Worm (Caenorhabditis elegans): Measurements from ENCODE around the gene rpl-23.

Gene rpl-23

DNA sequence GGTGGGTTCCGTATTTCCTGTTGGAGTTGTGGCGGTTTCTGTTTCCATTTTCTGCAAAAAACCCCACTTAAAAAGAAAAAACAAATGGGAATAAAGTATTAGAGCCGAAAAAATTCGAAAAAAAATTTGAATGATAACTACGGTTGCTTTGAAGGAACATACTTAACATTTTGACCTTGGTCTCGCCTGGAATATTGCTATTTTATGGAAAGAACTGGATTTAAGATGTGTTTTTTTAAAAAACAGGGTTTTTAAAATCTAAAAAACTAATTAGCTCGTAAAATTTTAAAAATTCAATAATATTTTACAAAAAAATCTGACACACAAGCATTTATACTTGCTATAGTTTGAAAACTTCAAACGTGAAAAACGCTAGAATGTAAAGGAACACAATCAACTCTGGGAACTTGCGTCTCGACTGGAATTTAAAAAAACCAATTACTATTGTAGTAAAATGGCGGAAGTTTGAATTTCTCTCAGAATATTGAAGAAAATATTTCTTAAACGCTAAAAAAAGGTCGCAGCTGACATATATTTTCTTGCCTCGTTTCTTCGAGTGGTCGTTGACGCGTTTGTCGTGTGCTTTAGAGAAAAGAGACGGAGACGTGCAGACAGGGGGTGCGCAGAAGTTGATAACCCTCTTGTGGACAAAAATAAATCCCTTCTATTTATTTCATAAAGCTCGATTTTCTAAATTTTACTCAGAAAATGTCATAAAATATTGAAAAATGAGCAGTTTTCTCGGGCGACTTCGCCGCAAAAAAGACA lies 7.8 kb downstream of the rpl-23 start, which contains the start of the genes lgg-3 and rgs-5:
TSS of gene lgg-3 (minus strand) at position 51 of the 768 bp plus-strand sequence.
TSS of gene rgs-5 (plus strand) at position 593 of the 768 bp plus-strand sequence.
- TF ChIP-seq hmg-11 (tag; optimal IDR thresholded peaks at IDR 0.05), result peak; percentile 27
- peak; percentile 12 for TF ChIP-seq nhr-23 (tag; optimal IDR thresholded peaks at IDR 0.05)
- peak; percentile 30 for TF ChIP-seq lin-39 (tag; optimal IDR thresholded peaks at IDR 0.05)
- TF ChIP-seq elt-2 (tag; optimal IDR thresholded peaks at IDR 0.05), result peak; percentile 5
- TF ChIP-seq aly-2 (tag; optimal IDR thresholded peaks at IDR 0.05), result no peak
- peak; percentile 60 for TF ChIP-seq pha-4 (tag; optimal IDR thresholded peaks at IDR 0.05)
- peak; percentile 21 for TF ChIP-seq egl-5 (tag; optimal IDR thresholded peaks at IDR 0.05)
- peak; percentile 79 for TF ChIP-seq snpc-4 (tag; optimal IDR thresholded peaks at IDR 0.05)
- no peak for TF ChIP-seq egl-27 (tag; optimal IDR thresholded peaks at IDR 0.05)
- TF ChIP-seq lin-15B (tag; optimal IDR thresholded peaks at IDR 0.05), result peak; percentile 46
- TF ChIP-seq elt-3 (tag; optimal IDR thresholded peaks at IDR 0.05), result no peak
- TF ChIP-seq nfya-1 (tag; optimal IDR thresholded peaks at IDR 0.05; ENCODE audit: insufficient read depth), result peak; percentile 53

ce11 chrIII:5697266-5697665 lies 8.7 kb downstream of the rpl-23 start, which contains the start of gene B0336.7:
Gene B0336.7, minus strand, starts transcription at chrIII:5697366.
- no peak for TF ChIP-seq elt-3 (tag; optimal IDR thresholded peaks at IDR 0.05)
- TF ChIP-seq sea-2 (GFP tag; optimal IDR thresholded peaks at IDR 0.05), result no peak

DNA sequence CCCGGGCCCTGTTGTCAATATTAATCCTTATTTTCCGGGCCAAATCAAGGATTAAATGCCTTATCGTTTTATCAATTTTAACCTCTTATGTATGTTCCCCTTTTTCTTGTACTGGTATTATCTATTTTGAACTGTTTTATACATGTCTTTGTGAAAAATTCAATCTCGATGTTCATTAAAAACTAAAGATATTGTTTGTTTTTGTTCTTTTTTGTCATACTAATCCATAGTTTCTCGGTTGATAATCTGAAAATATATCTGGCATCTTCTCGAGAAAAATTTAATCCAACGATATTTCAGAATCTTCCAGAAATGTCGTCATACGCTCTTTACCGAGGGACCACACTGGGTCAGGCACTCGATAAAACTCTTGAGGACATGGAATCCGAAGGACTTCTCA lies 12.2 kb downstream of the rpl-23 start, which contains the start of gene B0336.13:
TSS of gene B0336.13 (plus strand) at position 301 of the 400 bp plus-strand sequence.
- no peak for TF ChIP-seq ztf-4 (tag; optimal IDR thresholded peaks at IDR 0.05)
- no peak for TF ChIP-seq R02D3.7 (tag; optimal IDR thresholded peaks at IDR 0.05)
- no peak for TF ChIP-seq fkh-2 (tag; optimal IDR thresholded peaks at IDR 0.05)
- no peak for TF ChIP-seq daf-12 (tag; optimal IDR thresholded peaks at IDR 0.05)
- TF ChIP-seq nhr-237 (tag; optimal IDR thresholded peaks at IDR 0.05), result no peak
- TF ChIP-seq ceh-9 (tag; optimal IDR thresholded peaks at IDR 0.05), result no peak
- TF ChIP-seq nhr-23 (tag; optimal IDR thresholded peaks at IDR 0.05), result no peak
- TF ChIP-seq sea-2 (GFP tag; optimal IDR thresholded peaks at IDR 0.05), result no peak
- TF ChIP-seq ZK546.5 (tag; optimal IDR thresholded peaks at IDR 0.05), result no peak
- no peak for TF ChIP-seq lin-39 (tag; optimal IDR thresholded peaks at IDR 0.05)
- no peak for TF ChIP-seq nhr-11 (tag; optimal IDR thresholded peaks at IDR 0.05)
- TF ChIP-seq mdl-1 (tag; optimal IDR thresholded peaks at IDR 0.05), result no peak
- TF ChIP-seq nhr-67 (tag; optimal IDR thresholded peaks at IDR 0.05), result no peak
- no peak for TF ChIP-seq nhr-12 (tag; optimal IDR thresholded peaks at IDR 0.05)
- no peak for TF ChIP-seq elt-1 (tag; optimal IDR thresholded peaks at IDR 0.05)

DNA sequence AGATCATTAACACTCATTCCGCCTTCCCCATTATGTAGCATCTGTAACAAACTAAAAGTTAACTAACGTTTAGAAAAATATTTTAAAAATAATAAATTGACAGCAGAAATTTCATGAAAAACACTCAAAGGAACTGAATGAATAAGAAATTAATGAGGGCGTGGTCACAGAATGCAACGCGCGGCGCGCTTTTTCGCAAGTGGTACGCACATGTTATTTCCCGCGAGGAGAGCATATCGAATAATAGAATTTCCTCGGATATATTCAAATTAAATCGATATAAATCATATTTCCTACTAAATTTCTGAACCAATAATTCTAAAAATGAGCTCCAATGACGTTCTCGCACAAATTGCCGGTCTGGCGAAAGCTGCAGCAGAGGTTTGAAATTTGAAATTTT lies 13.2 kb downstream of the rpl-23 start, which contains the start of the genes abi-1 and arle-14:
TSS of gene abi-1 (minus strand) at position 51 of the 400 bp plus-strand sequence.
TSS of gene arle-14 (plus strand) at position 217 of the 400 bp plus-strand sequence.
- TF ChIP-seq nhr-43 (tag; optimal IDR thresholded peaks at IDR 0.05; ENCODE audit: poor library complexity, severe bottlenecking) (no peak), hmg-11 (tag; optimal IDR thresholded peaks at IDR 0.05) (peak; percentile 17), egl-5 (tag; optimal IDR thresholded peaks at IDR 0.05) (no peak), R02D3.7 (tag; optimal IDR thresholded peaks at IDR 0.05) (peak; percentile 15), nfya-1 (tag; optimal IDR thresholded peaks at IDR 0.05; ENCODE audit: insufficient read depth) (peak; percentile 35), pha-4 (tag; optimal IDR thresholded peaks at IDR 0.05) (peak; percentile 39), fkh-2 (tag; optimal IDR thresholded peaks at IDR 0.05) (no peak), elt-2 (tag; optimal IDR thresholded peaks at IDR 0.05) (no peak), unc-39 (tag; optimal IDR thresholded peaks at IDR 0.05) (no peak)

ce11 chrIII:5691826-5692225 lies 14.1 kb downstream of the rpl-23 start:
- TF ChIP-seq hmg-11 (tag; optimal IDR thresholded peaks at IDR 0.05), result no peak
- TF ChIP-seq skn-1 (tag; optimal IDR thresholded peaks at IDR 0.05), result no peak
- TF ChIP-seq R02D3.7 (tag; optimal IDR thresholded peaks at IDR 0.05), result no peak
- TF ChIP-seq ztf-11 (tag; optimal IDR thresholded peaks at IDR 0.05), result no peak
- TF ChIP-seq ztf-4 (tag; optimal IDR thresholded peaks at IDR 0.05), result no peak
- no peak for TF ChIP-seq elt-1 (tag; optimal IDR thresholded peaks at IDR 0.05)
- TF ChIP-seq eor-1 (tag; optimal IDR thresholded peaks at IDR 0.05), result no peak
- no peak for TF ChIP-seq elt-3 (tag; optimal IDR thresholded peaks at IDR 0.05)
- TF ChIP-seq mdl-1 (tag; optimal IDR thresholded peaks at IDR 0.05), result no peak
- no peak for TF ChIP-seq nhr-28 (tag; optimal IDR thresholded peaks at IDR 0.05)
- TF ChIP-seq ceh-9 (tag; optimal IDR thresholded peaks at IDR 0.05), result no peak
- TF ChIP-seq elt-2 (tag; optimal IDR thresholded peaks at IDR 0.05), result no peak
